Worm (Caenorhabditis elegans) whole organism, L2 larva: ENCODE results near the gene F08C6.5.

Experiments used
- lin-39 ChIP-seq: fragments of 150-350 bp; optimal IDR thresholded peaks from 2 replicates; lab custom pipeline; 2014; ENCODE audit warnings: missing biosample characterization, missing genetic modification reagents, missing genetic modification characterization
- lsy-2 ChIP-seq, 2 experiments: fragments of 150-350 bp in 1 of 2; sonication (generic microtip) in 1 of 2; optimal IDR thresholded peaks; 2 replicates each; lab custom pipeline; 2014 to 2017; ENCODE audit warnings: missing biosample characterization in 2 of 2, missing genetic modification characterization in 2 of 2
- nhr-77 ChIP-seq: fragments of 150-350 bp; optimal IDR thresholded peaks from 2 replicates; lab custom pipeline; 2014; ENCODE audit warnings: missing biosample characterization, missing genetic modification characterization
- unc-62 ChIP-seq: fragments of 150-350 bp; optimal IDR thresholded peaks from 2 replicates; lab custom pipeline; 2014; ENCODE audit warnings: missing biosample characterization, missing genetic modification reagents, missing genetic modification characterization
- ztf-1 ChIP-seq: fragments of 200-800 bp; sonication (Bioruptor generic); conservative IDR thresholded peaks from 2 replicates; pipeline ENCODE4 v1.3.6; 2022; ENCODE audit warnings: missing genetic modification characterization, missing compliant biosample characterization

DNA sequence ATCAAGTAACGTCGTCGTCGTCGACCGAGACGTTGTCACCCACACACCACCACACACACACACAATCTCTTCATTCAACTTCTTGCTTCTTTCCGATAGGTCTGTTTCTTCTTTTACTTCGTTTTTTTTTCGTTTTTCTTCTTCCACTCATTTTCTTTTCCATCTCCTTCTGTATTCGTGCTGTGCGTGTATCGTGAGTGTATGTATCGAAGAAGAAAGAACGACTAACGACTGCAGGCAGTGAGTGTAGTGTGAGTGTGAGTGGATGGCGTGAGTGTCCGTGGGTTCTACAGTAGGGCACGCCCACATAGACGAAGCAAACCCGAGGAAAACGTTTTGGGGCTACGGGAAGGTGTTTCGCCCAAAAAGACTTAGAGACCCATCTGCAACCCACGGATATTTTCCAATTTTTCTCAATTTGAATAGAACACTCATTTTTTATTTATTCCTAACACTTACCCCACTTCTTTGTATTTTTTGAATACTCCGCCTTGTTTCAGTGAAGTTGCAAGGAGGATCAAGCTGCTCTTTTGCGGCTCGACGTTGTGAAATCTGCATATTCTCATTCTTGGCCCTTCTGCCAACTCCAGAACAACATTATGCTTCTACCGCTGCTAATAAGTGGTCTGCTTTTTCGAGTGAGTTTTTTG is 26.5 kb downstream of the F08C6.5 start, which contains the start of gene adt-2:
- no peak for TF ChIP-seq lin-39 (tag; lab: Kevin White, UChicago)
- TF ChIP-seq nhr-77 (tag; lab: Kevin White, UChicago), result no peak
- no peak for TF ChIP-seq ztf-1 (GFP tag; lab: Robert Waterston, UW)
- no peak for TF ChIP-seq unc-62 (GFP tag; lab: Kevin White, UChicago)
- peak in 1 of 2 experiments; percentile 22 for TF ChIP-seq lsy-2 (tag; optimal IDR thresholded peaks at IDR 0.05; lab: Kevin White, UChicago)
